Fruit fly (Drosophila melanogaster): Measurements from ENCODE around the gene CG9663.

DNA sequence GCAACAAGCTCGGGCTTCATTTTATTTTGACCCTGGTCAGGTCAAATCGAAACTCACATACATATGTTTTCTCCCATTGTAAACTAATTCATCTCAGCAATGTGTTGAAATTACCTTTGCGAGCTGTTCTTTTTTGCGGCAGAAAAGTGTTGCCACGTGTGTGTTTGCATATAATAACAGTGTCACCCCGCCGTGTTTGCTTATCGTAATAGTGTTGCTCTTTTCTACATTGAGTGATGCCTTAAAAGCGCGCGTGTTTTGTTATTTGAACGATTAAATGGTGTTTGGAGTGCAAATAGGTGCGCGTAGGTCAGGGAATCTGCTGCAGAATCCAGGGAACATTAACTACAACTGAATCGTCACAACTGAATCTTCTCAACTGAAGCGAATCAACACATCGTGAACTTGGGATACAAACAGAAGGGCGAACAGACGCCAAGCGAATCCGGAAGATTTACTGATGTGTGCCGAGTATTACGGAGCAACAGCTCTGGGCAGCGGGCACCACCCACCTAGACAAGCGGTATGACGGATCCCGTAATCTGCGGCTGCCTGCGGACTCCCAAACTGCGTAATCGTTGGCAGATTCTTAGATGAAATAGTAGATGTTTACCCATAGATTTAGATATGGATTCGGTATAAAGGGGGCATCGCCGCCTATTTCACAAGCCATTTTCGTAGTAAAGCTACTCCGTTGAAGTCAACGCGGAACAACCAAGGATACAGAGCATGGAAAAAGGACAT is 5.8 kb upstream of the CG9663 start, which contains the start of gene CG15406:
- TF ChIP-seq CG8478 (optimal IDR thresholded peaks at IDR 0.05) (no peak), CTCF (optimal IDR thresholded peaks at IDR 0.05) (no peak)

All from S2 (cell line).